Worm (Caenorhabditis elegans): Measurements from ENCODE around the gene cubn-1.

ce11 chrV:12563187-12563586, 47.9 kb upstream of the cubn-1 start, which contains the start of gene mrps-5:
- TF ChIP-seq B0310.2 (tag; optimal IDR thresholded peaks at IDR 0.05) (no peak), hnd-1 (tag; optimal IDR thresholded peaks at IDR 0.05) (no peak), sea-1 (GFP tag; conservative IDR thresholded peaks at IDR 0.05) (no peak), hmg-4 (GFP tag; optimal IDR thresholded peaks at IDR 0.05) (no peak)

Data from whole organism, early embryonic.